Worm (Caenorhabditis elegans) whole organism, mixed stage, embryonic: ENCODE data around the gene gpx-7.

Experiments
- ces-1 ChIP-seq: fragments of 150-350 bp; optimal IDR thresholded peaks from 2 replicates; lab custom pipeline; 2014; ENCODE audit warnings: missing biosample characterization, missing genetic modification reagents, missing genetic modification characterization
- cnd-1 ChIP-seq: fragments of 200-800 bp; sonication (Bioruptor generic); optimal IDR thresholded peaks from 2 replicates; lab custom pipeline; 2018; ENCODE audit warnings: mild to moderate bottlenecking, missing genetic modification characterization, missing compliant biosample characterization
- lin-13 ChIP-seq: fragments of 150-350 bp; optimal IDR thresholded peaks from 2 replicates; lab custom pipeline; 2014; ENCODE audit warnings: missing biosample characterization, missing genetic modification characterization
- mab-5 ChIP-seq: fragments of 150-350 bp; optimal IDR thresholded peaks from 2 replicates; lab custom pipeline; 2014; ENCODE audit warnings: missing biosample characterization, missing genetic modification characterization
- nhr-76 ChIP-seq: sonication (generic microtip); optimal IDR thresholded peaks from 2 replicates; lab custom pipeline; 2017; ENCODE audit warnings: missing biosample characterization, missing genetic modification characterization
- snpc-4 ChIP-seq: fragments of 150-350 bp; optimal IDR thresholded peaks from 2 replicates; lab custom pipeline; 2014; ENCODE audit warnings: missing biosample characterization, missing genetic modification characterization
- unc-39 ChIP-seq: fragments of 150-350 bp; optimal IDR thresholded peaks from 2 replicates; lab custom pipeline; 2014; ENCODE audit warnings: missing biosample characterization, missing genetic modification characterization

- TF ChIP-seq mab-5 (tag; lab: Kevin White, UChicago): no peak
- no peak for TF ChIP-seq unc-39 (tag; lab: Kevin White, UChicago)
- no peak for TF ChIP-seq snpc-4 (tag; lab: Kevin White, UChicago)
- no peak for TF ChIP-seq nhr-76 (tag; lab: Kevin White, UChicago)
- TF ChIP-seq ces-1 (GFP tag; lab: Kevin White, UChicago): no peak
- TF ChIP-seq lin-13: no peak
- TF ChIP-seq cnd-1 (tag; lab: Kevin White, UChicago): no peak
Measured at ce11 chrX:7842241-7842640, 42.7 kb upstream of the gpx-7 start, which contains the start of gene idpp-11.
